Fruit fly (Drosophila melanogaster): ENCODE results near the gene Arr2.

Arr2 gene

dm6 chr3L:8691891-8692874 lies 43.4 kb upstream of the Arr2 start (continued):
- TF ChIP-seq zen2 (GFP tag; IDR thresholded peaks at IDR 0.05; ENCODE audit: partially characterized antibody) (0 out of 3 replicates have a peak, but pooled peaks have one; percentile 27), CG6791 (GFP tag; IDR thresholded peaks at IDR 0.05; ENCODE audit: partially characterized antibody) (no peak), Gsc (GFP tag; IDR thresholded peaks at IDR 0.05) (no peak), CG43689 (GFP tag; IDR thresholded peaks at IDR 0.05) (no peak), amos (GFP tag; IDR thresholded peaks at IDR 0.05; ENCODE audit: partially characterized antibody) (no peak), CG9437 (GFP tag; optimal IDR thresholded peaks at IDR 0.05) (peak; percentile 76), CG34224 (GFP tag; IDR thresholded peaks at IDR 0.05; ENCODE audit: partially characterized antibody) (no peak), CG12942 (GFP tag; optimal IDR thresholded peaks at IDR 0.05) (no peak), Oli (tag; optimal IDR thresholded peaks at IDR 0.05) (peak; percentile 65), Xrp1 (GFP tag; IDR thresholded peaks at IDR 0.05) (peak; percentile 46), CG16815 (GFP tag; optimal IDR thresholded peaks at IDR 0.05) (peak; percentile 32), dmrt99B (tag; optimal IDR thresholded peaks at IDR 0.05) (peak; percentile 67)

dm6 chr3L:8690630-8691029 lies 41.9 kb upstream of the Arr2 start:
- TF ChIP-seq Nf-YA (GFP tag; IDR thresholded peaks at IDR 0.05): no peak
- TF ChIP-seq Med (GFP tag): peak; percentile 79
- no peak for TF ChIP-seq D19A (tag; optimal IDR thresholded peaks at IDR 0.05)
- TF ChIP-seq CG13296 (GFP tag; optimal IDR thresholded peaks at IDR 0.05): peak; percentile 32
- TF ChIP-seq Pdp1 (GFP tag; optimal IDR thresholded peaks at IDR 0.05): peak in 1 of 2 experiments; percentile 55
- TF ChIP-seq NFAT (GFP tag; IDR thresholded peaks at IDR 0.05): 0 out of 2 replicates have a peak, but pooled peaks have one; percentile 16
- 0 out of 3 replicates have a peak, but pooled peaks have one; percentile 22 for TF ChIP-seq Dbx (GFP tag; IDR thresholded peaks at IDR 0.05)
- TF ChIP-seq CG12769 (tag; optimal IDR thresholded peaks at IDR 0.05): peak; percentile 9
- no peak for TF ChIP-seq CG8290 (GFP tag; optimal IDR thresholded peaks at IDR 0.05)
- TF ChIP-seq CG8290 (tag; optimal IDR thresholded peaks at IDR 0.05): peak in 1 of 2 experiments; percentile 23
- TF ChIP-seq az2 (GFP tag; optimal IDR thresholded peaks at IDR 0.05): no peak
- TF ChIP-seq CG6175 (GFP tag; IDR thresholded peaks at IDR 0.05): no peak
- TF ChIP-seq CG11247 (GFP tag; IDR thresholded peaks at IDR 0.05): no peak
- no peak for TF ChIP-seq Blimp-1 (GFP tag; optimal IDR thresholded peaks at IDR 0.05)
- TF ChIP-seq sob (GFP tag; IDR thresholded peaks at IDR 0.05): 0 out of 2 replicates have a peak, but pooled peaks have one; percentile 15
- peak; percentile 4; the same call in 1 of the 2 replicates for TF ChIP-seq gsb (GFP tag; IDR thresholded peaks at IDR 0.05)
- TF ChIP-seq Asciz (GFP tag; optimal IDR thresholded peaks at IDR 0.05): no peak
- TF ChIP-seq Hmr (GFP tag; optimal IDR thresholded peaks at IDR 0.05): no peak

- peak; percentile 2 for TF ChIP-seq crc (GFP tag; optimal IDR thresholded peaks at IDR 0.05)
- TF ChIP-seq Ada2b (GFP tag; IDR thresholded peaks at IDR 0.05): no peak
- no peak for TF ChIP-seq Sox102F (GFP tag; optimal IDR thresholded peaks at IDR 0.05)
- no peak for TF ChIP-seq CG11695 (GFP tag; IDR thresholded peaks at IDR 0.05)
- TF ChIP-seq CG9215 (GFP tag; IDR thresholded peaks at IDR 0.05): no peak
- peak; percentile 35 for TF ChIP-seq CG4328 (GFP tag; optimal IDR thresholded peaks at IDR 0.05)
- TF ChIP-seq Ets97D (GFP tag; optimal IDR thresholded peaks at IDR 0.05): no peak
- 0 out of 3 replicates have a peak, but pooled peaks have one; percentile 25 for TF ChIP-seq CG17361 (GFP tag; IDR thresholded peaks at IDR 0.05)
- peak; percentile 45 for TF ChIP-seq CG10209 (GFP tag; optimal IDR thresholded peaks at IDR 0.05)
- TF ChIP-seq PHDP (tag; optimal IDR thresholded peaks at IDR 0.05): peak; percentile 47
- TF ChIP-seq corto (GFP tag; optimal IDR thresholded peaks at IDR 0.05): no peak
- peak; percentile 12 for TF ChIP-seq HmgZ (tag; optimal IDR thresholded peaks at IDR 0.05)
- no peak for TF ChIP-seq otp (GFP tag; IDR thresholded peaks at IDR 0.05)
- TF ChIP-seq CG14050 (GFP tag; IDR thresholded peaks at IDR 0.05): no peak
- TF ChIP-seq CG17802 (tag; optimal IDR thresholded peaks at IDR 0.05): no peak
- no peak for TF ChIP-seq tgo (GFP tag; IDR thresholded peaks at IDR 0.05)
- no peak for TF ChIP-seq CG11723 (GFP tag; optimal IDR thresholded peaks at IDR 0.05)
- no peak for TF ChIP-seq ash1 (GFP tag; optimal IDR thresholded peaks at IDR 0.05)
Measured at dm6 chr3L:8689675-8690074, 40.9 kb upstream of the Arr2 start.

All from whole organism, embryonic.